Worm (Caenorhabditis elegans): ENCODE results near the gene F19G12.4.

ce11 chrX:1384538-1384937, 32.6 kb upstream of the F19G12.4 start, which contains the start of gene F56C3.8:
- TF ChIP-seq lsy-2 (tag; optimal IDR thresholded peaks at IDR 0.05) (no peak), mep-1 (tag; optimal IDR thresholded peaks at IDR 0.05) (no peak), unc-39 (tag; optimal IDR thresholded peaks at IDR 0.05) (no peak), nhr-28 (tag; optimal IDR thresholded peaks at IDR 0.05) (no peak), blmp-1 (tag; optimal IDR thresholded peaks at IDR 0.05) (no peak), ceh-43 (GFP tag; optimal IDR thresholded peaks at IDR 0.05) (no peak)

All from whole organism, mixed stage, embryonic.